Fruit fly (Drosophila melanogaster) whole organism, embryonic: ENCODE results near the gene CG15141.
A peak's percentile ranks its signal among the peaks of the same experiment; 100 is the strongest.

Source experiments
- Aef1 ChIP-seq: fragments of 200-800 bp; sonication (Bioruptor generic); IDR thresholded peaks from 3 replicates; pipeline ENCODE4 v1.3.6; 2022; ENCODE audit warnings: missing biosample characterization, missing genetic modification characterization
- BEAF-32 ChIP-seq: fragments of 200-800 bp; sonication (Bioruptor generic); optimal IDR thresholded peaks from 3 replicates; lab custom pipeline; 2017; ENCODE audit warnings: missing biosample characterization, missing genetic modification characterization, mild to moderate bottlenecking, moderate library complexity, missing genetic modification reagents
- BtbVII ChIP-seq: fragments of 200-800 bp; sonication (Bioruptor generic); optimal IDR thresholded peaks from 3 replicates; lab custom pipeline; 2017; ENCODE audit warnings: missing biosample characterization, mild to moderate bottlenecking, missing genetic modification characterization
- CG12391 ChIP-seq: fragments of 200-800 bp; sonication (Bioruptor generic); optimal IDR thresholded peaks from 3 replicates; lab custom pipeline; 2018; ENCODE audit warnings: missing biosample characterization, mild to moderate bottlenecking, missing genetic modification characterization, moderate library complexity
- CG13624 ChIP-seq: fragments of 200-800 bp; sonication (Bioruptor generic); optimal IDR thresholded peaks from 2 replicates; lab custom pipeline; 2016; ENCODE audit warnings: missing biosample characterization, missing genetic modification characterization
- CG16813 ChIP-seq: fragments of 200-800 bp; sonication (Bioruptor generic); IDR thresholded peaks from 3 replicates; pipeline ENCODE4 v1.3.6; 2022; ENCODE audit warnings: missing biosample characterization, missing genetic modification characterization; ENCODE audit not compliant: partially characterized antibody
- CG17186 ChIP-seq: fragments of 200-800 bp; sonication (Bioruptor generic); optimal IDR thresholded peaks from 3 replicates; lab custom pipeline; 2017; ENCODE audit warnings: missing biosample characterization, missing genetic modification reagents, missing genetic modification characterization
- CG17612 ChIP-seq: fragments of 200-800 bp; sonication (Bioruptor generic); IDR thresholded peaks from 2 replicates; pipeline ENCODE4 v1.3.6; 2022; ENCODE audit warnings: missing biosample characterization, missing genetic modification characterization
- CG2116 ChIP-seq: fragments of 200-800 bp; sonication (Bioruptor generic); optimal IDR thresholded peaks from 3 replicates; lab custom pipeline; 2018; ENCODE audit warnings: missing biosample characterization, mild to moderate bottlenecking, missing genetic modification characterization
- CG30403 ChIP-seq: fragments of 200-800 bp; sonication (Bioruptor generic); optimal IDR thresholded peaks from 3 replicates; lab custom pipeline; 2016; ENCODE audit warnings: missing biosample characterization, missing genetic modification characterization
- CG3065 ChIP-seq: fragments of 200-800 bp; sonication (Bioruptor generic); optimal IDR thresholded peaks from 2 replicates; lab custom pipeline; 2016; ENCODE audit warnings: missing biosample characterization, missing genetic modification characterization
- CG31224 ChIP-seq: fragments of 200-800 bp; sonication (Bioruptor generic); IDR thresholded peaks from 2 replicates; pipeline ENCODE4 v1.3.6; 2022; ENCODE audit warnings: missing biosample characterization, missing genetic modification characterization
- CG3163 ChIP-seq: fragments of 200-800 bp; sonication (Bioruptor generic); optimal IDR thresholded peaks from 3 replicates; lab custom pipeline; 2016; ENCODE audit warnings: missing biosample characterization, missing genetic modification characterization
- CG33557 ChIP-seq: fragments of 200-800 bp; sonication (Bioruptor generic); optimal IDR thresholded peaks from 2 replicates; lab custom pipeline; 2019; ENCODE audit warnings: missing biosample characterization, mild to moderate bottlenecking, missing genetic modification characterization, moderate library complexity
- CG34422 ChIP-seq: fragments of 200-800 bp; sonication (Bioruptor generic); IDR thresholded peaks from 3 replicates; pipeline ENCODE4 v1.3.6; 2022; ENCODE audit warnings: missing biosample characterization, missing genetic modification characterization
- CG3838 ChIP-seq: fragments of 200-800 bp; sonication (Bioruptor generic); optimal IDR thresholded peaks from 3 replicates; lab custom pipeline; 2016; ENCODE audit warnings: missing biosample characterization, missing genetic modification characterization
- CG4360 ChIP-seq: fragments of 200-800 bp; sonication (Bioruptor generic); IDR thresholded peaks from 2 replicates; pipeline ENCODE4 v1.3.6; 2022; ENCODE audit warnings: missing biosample characterization, missing genetic modification characterization
- CG4617 ChIP-seq: fragments of 200-800 bp; sonication (Bioruptor generic); optimal IDR thresholded peaks from 3 replicates; lab custom pipeline; 2016; ENCODE audit warnings: missing biosample characterization, missing genetic modification characterization, borderline replicate concordance
- CHES-1-like ChIP-seq: fragments of 200-800 bp; sonication (Bioruptor generic); optimal IDR thresholded peaks from 2 replicates; lab custom pipeline; 2016; ENCODE audit warnings: missing biosample characterization, missing genetic modification characterization
- CTCF ChIP-seq: fragments of 200-800 bp; sonication (Bioruptor generic); optimal IDR thresholded peaks from 2 replicates; lab custom pipeline; 2017; ENCODE audit warnings: missing biosample characterization, mild to moderate bottlenecking, missing genetic modification characterization, moderate library complexity
- Doc3 ChIP-seq: fragments of 200-800 bp; sonication (Bioruptor generic); IDR thresholded peaks from 3 replicates; pipeline ENCODE4 v1.3.6; 2022; ENCODE audit warnings: missing biosample characterization, missing genetic modification characterization; ENCODE audit not compliant: partially characterized antibody
- E2f2 ChIP-seq: fragments of 200-800 bp; sonication (Bioruptor generic); IDR thresholded peaks from 2 replicates; pipeline ENCODE4 v1.3.6; 2022; ENCODE audit warnings: missing biosample characterization, missing genetic modification characterization
- Ets97D ChIP-seq: fragments of 200-800 bp; sonication (Bioruptor generic); optimal IDR thresholded peaks from 3 replicates; lab custom pipeline; 2016; ENCODE audit warnings: missing biosample characterization, missing genetic modification characterization
- Hr39 ChIP-seq: fragments of >200 bp; optimal IDR thresholded peaks from 2 replicates; lab custom pipeline; 2017
- Myb ChIP-seq: fragments of 200-800 bp; sonication (Bioruptor generic); optimal IDR thresholded peaks from 2 replicates; lab custom pipeline; 2016; ENCODE audit warnings: missing biosample characterization, missing genetic modification characterization
- Oli ChIP-seq: fragments of 200-800 bp; sonication (Bioruptor generic); optimal IDR thresholded peaks from 2 replicates; lab custom pipeline; 2018; ENCODE audit warnings: missing biosample characterization, mild to moderate bottlenecking, missing genetic modification characterization, moderate library complexity
- Optix ChIP-seq: fragments of 200-800 bp; sonication (Bioruptor generic); IDR thresholded peaks from 3 replicates; pipeline ENCODE4 v1.3.6; 2022; ENCODE audit warnings: missing biosample characterization, missing genetic modification characterization
- Sin3A ChIP-seq: fragments of >200 bp; optimal IDR thresholded peaks from 2 replicates; lab custom pipeline; 2018
- YL-1 ChIP-seq: fragments of 200-800 bp; sonication (Bioruptor generic); optimal IDR thresholded peaks from 3 replicates; lab custom pipeline; 2017; ENCODE audit warnings: missing biosample characterization, mild to moderate bottlenecking, missing genetic modification characterization
- abd-A ChIP-seq: fragments of 200-800 bp; sonication (Bioruptor generic); optimal IDR thresholded peaks from 3 replicates; lab custom pipeline; 2019; ENCODE audit warnings: missing biosample characterization, mild to moderate bottlenecking, missing genetic modification characterization, moderate library complexity
- bab2 ChIP-seq: fragments of 200-800 bp; sonication (Bioruptor generic); optimal IDR thresholded peaks from 2 replicates; lab custom pipeline; 2016; ENCODE audit warnings: missing biosample characterization, missing genetic modification characterization
- chn ChIP-seq: fragments of 200-800 bp; sonication (Bioruptor generic); optimal IDR thresholded peaks from 2 replicates; lab custom pipeline; 2016; ENCODE audit warnings: missing biosample characterization, missing genetic modification characterization
- cwo ChIP-seq: fragments of 200-800 bp; sonication (Bioruptor generic); optimal IDR thresholded peaks from 3 replicates; lab custom pipeline; 2017; ENCODE audit warnings: missing biosample characterization, missing genetic modification characterization, mild to moderate bottlenecking, moderate library complexity, missing genetic modification reagents
- da ChIP-seq: fragments of 200-800 bp; sonication (Bioruptor generic); optimal IDR thresholded peaks from 2 replicates; lab custom pipeline; 2016; ENCODE audit warnings: missing biosample characterization, missing genetic modification characterization
- dpn ChIP-seq, 2 experiments: fragments of 200-800 bp; sonication (Bioruptor generic); optimal IDR thresholded peaks; 3 replicates each; lab custom pipeline; 2016; ENCODE audit warnings: missing biosample characterization in 2 of 2, missing genetic modification characterization in 2 of 2
- eve ChIP-seq, 2 experiments: fragments of >200 bp; optimal IDR thresholded peaks; 2 replicates each; lab custom pipeline; 2017; ENCODE audit warnings: missing biosample characterization in 2 of 2, missing genetic modification characterization in 2 of 2
- fd96Cb ChIP-seq: fragments of 200-800 bp; sonication (Bioruptor generic); optimal IDR thresholded peaks from 2 replicates; lab custom pipeline; 2018; ENCODE audit warnings: missing biosample characterization, mild to moderate bottlenecking, missing genetic modification characterization, moderate library complexity
- grn ChIP-seq: fragments of 200-800 bp; sonication (Bioruptor generic); optimal IDR thresholded peaks from 3 replicates; lab custom pipeline; 2017; ENCODE audit warnings: missing biosample characterization, missing genetic modification characterization
- ken ChIP-seq: fragments of 200-800 bp; sonication (Bioruptor generic); IDR thresholded peaks from 3 replicates; pipeline ENCODE4 v1.3.6; 2022; ENCODE audit warnings: missing biosample characterization, missing genetic modification characterization
- knrl ChIP-seq: fragments of 200-800 bp; sonication (Bioruptor generic); IDR thresholded peaks from 3 replicates; pipeline ENCODE4 v1.3.6; 2022; ENCODE audit warnings: missing biosample characterization, missing genetic modification characterization; ENCODE audit not compliant: partially characterized antibody
- mam ChIP-seq: fragments of 200-800 bp; sonication (Bioruptor generic); optimal IDR thresholded peaks from 3 replicates; lab custom pipeline; 2016; ENCODE audit warnings: missing biosample characterization, missing genetic modification characterization
- pan ChIP-seq, 4 experiments: fragments of >200 bp in 3 of 4; fragments of 200-800 bp in 1 of 4; sonication (Bioruptor generic) in 1 of 4; optimal IDR thresholded peaks in 3 of 4; IDR thresholded peaks in 1 of 4; 2 replicates each; pipeline versions ENCODE4 v1.3.6 to Lab custom; 2017 to 2022; ENCODE audit warnings: missing biosample characterization in 2 of 4, missing genetic modification characterization in 2 of 4, mixed read lengths in 1 of 4
- phol ChIP-seq: fragments of 200-800 bp; sonication (Bioruptor generic); optimal IDR thresholded peaks from 3 replicates; lab custom pipeline; 2018; ENCODE audit warnings: missing biosample characterization, mild to moderate bottlenecking, missing genetic modification characterization, moderate library complexity
- pnt ChIP-seq: fragments of 200-800 bp; sonication (Bioruptor generic); optimal IDR thresholded peaks from 3 replicates; lab custom pipeline; 2016; ENCODE audit warnings: missing biosample characterization, missing genetic modification characterization
- pzg ChIP-seq: fragments of 200-800 bp; sonication (Bioruptor generic); optimal IDR thresholded peaks from 3 replicates; lab custom pipeline; 2018; ENCODE audit warnings: missing biosample characterization, mild to moderate bottlenecking, missing genetic modification characterization, moderate library complexity
- sd ChIP-seq: fragments of 200-800 bp; sonication (Bioruptor generic); optimal IDR thresholded peaks from 3 replicates; lab custom pipeline; 2018; ENCODE audit warnings: missing biosample characterization, mild to moderate bottlenecking, missing genetic modification characterization, moderate library complexity
- shn ChIP-seq: fragments of 200-800 bp; sonication (Bioruptor generic); optimal IDR thresholded peaks from 3 replicates; lab custom pipeline; 2016; ENCODE audit warnings: missing biosample characterization, missing genetic modification characterization
- stwl ChIP-seq: fragments of 200-800 bp; sonication (Bioruptor generic); optimal IDR thresholded peaks from 3 replicates; lab custom pipeline; 2018; ENCODE audit warnings: missing biosample characterization, mild to moderate bottlenecking, missing genetic modification characterization, moderate library complexity
- vnd ChIP-seq: fragments of 200-800 bp; sonication (Bioruptor generic); IDR thresholded peaks from 3 replicates; pipeline ENCODE4 v1.3.6; 2022; ENCODE audit warnings: missing biosample characterization, missing genetic modification characterization; ENCODE audit not compliant: partially characterized antibody

Gene CG15141

dm6 chr2L:17384331-17385220 is 25.9 kb upstream of the CG15141 start, which contains the start of gene CLIP-190 (continued):
- TF ChIP-seq cwo: no peak
- peak in 1 of 2 experiments; percentile 41 for TF ChIP-seq eve (GFP tag; optimal IDR thresholded peaks at IDR 0.05; lab: Kevin White, UChicago)
- peak; percentile 71 for TF ChIP-seq CG4617
- TF ChIP-seq CG3163 (GFP tag; lab: Kevin White, UChicago): no peak
- peak; percentile 28 for TF ChIP-seq mam
- TF ChIP-seq CG17186 (GFP tag; lab: Kevin White, UChicago): peak; percentile 2
- no peak for TF ChIP-seq shn
- no peak for TF ChIP-seq pnt (GFP tag; lab: Kevin White, UChicago)
- TF ChIP-seq dpn (GFP tag; optimal IDR thresholded peaks at IDR 0.05; lab: Kevin White, UChicago): peak; percentile 8 to 26
- TF ChIP-seq CG16813 (GFP tag; lab: Robert Waterston, UW): peak; percentile 65
- TF ChIP-seq chn (GFP tag; lab: Kevin White, UChicago): peak; percentile 29
- peak; percentile 2 for TF ChIP-seq Oli (tag; lab: Kevin White, UChicago)
- TF ChIP-seq CHES-1-like (GFP tag; lab: Kevin White, UChicago): peak; percentile 37
- TF ChIP-seq CTCF (GFP tag; lab: Kevin White, UChicago): peak; percentile 27
- TF ChIP-seq abd-A (tag; lab: Kevin White, UChicago): no peak
- TF ChIP-seq CG30403 (GFP tag; lab: Kevin White, UChicago): peak; percentile 27
- no peak for TF ChIP-seq Optix (GFP tag; lab: Robert Waterston, UW)
- no peak for TF ChIP-seq fd96Cb
- peak; percentile 27 for TF ChIP-seq Sin3A (lab: Kevin White, UChicago)
- TF ChIP-seq pan (optimal IDR thresholded peaks at IDR 0.05; lab: Kevin White, UChicago): no peak
- no peak for TF ChIP-seq pan (GFP tag; optimal IDR thresholded peaks at IDR 0.05 in 1 of 2, IDR thresholded peaks at IDR 0.05 in 1 of 2)
- TF ChIP-seq bab2 (GFP tag; lab: Kevin White, UChicago): no peak
- peak; percentile 39; the same call in 2 of the 3 replicates for TF ChIP-seq vnd (GFP tag; lab: Robert Waterston, UW)
- TF ChIP-seq E2f2 (GFP tag; lab: Robert Waterston, UW): peak; percentile 1
- TF ChIP-seq ken: 0 out of 3 replicates have a peak, but pooled peaks have one; percentile 24
- TF ChIP-seq CG31224 (GFP tag; lab: Robert Waterston, UW): no peak
- no peak for TF ChIP-seq CG12391 (tag; lab: Kevin White, UChicago)
- no peak for TF ChIP-seq da (GFP tag; lab: Kevin White, UChicago)
- no peak for TF ChIP-seq Hr39 (lab: Kevin White, UChicago)
- TF ChIP-seq BEAF-32: peak; percentile 85
- TF ChIP-seq Ets97D (GFP tag; lab: Kevin White, UChicago): peak; percentile 27
- TF ChIP-seq CG3838 (GFP tag; lab: Kevin White, UChicago): peak; percentile 9
- TF ChIP-seq CG3065 (GFP tag; lab: Kevin White, UChicago): peak; percentile 29
- TF ChIP-seq CG33557 (GFP tag; lab: Kevin White, UChicago): no peak
- peak; percentile 2 for TF ChIP-seq Myb (GFP tag; lab: Kevin White, UChicago)
- TF ChIP-seq sd (tag; lab: Kevin White, UChicago): peak; percentile 56
- TF ChIP-seq Doc3 (GFP tag; lab: Robert Waterston, UW): peak; percentile 39; the same call in 1 of the 3 replicates
- TF ChIP-seq grn (GFP tag; lab: Kevin White, UChicago): peak; percentile 14
- TF ChIP-seq BtbVII (GFP tag; lab: Kevin White, UChicago): no peak
- TF ChIP-seq phol (tag; lab: Kevin White, UChicago): peak; percentile 11
- peak; percentile 68 for TF ChIP-seq pzg
- peak; percentile 70; the same call in 2 of the 3 replicates for TF ChIP-seq CG34422 (GFP tag; lab: Robert Waterston, UW)
- TF ChIP-seq CG13624 (GFP tag; lab: Kevin White, UChicago): peak; percentile 30
- no peak for TF ChIP-seq CG17612
- no peak for TF ChIP-seq YL-1
- TF ChIP-seq stwl (tag; lab: Kevin White, UChicago): peak; percentile 31
- TF ChIP-seq CG4360: peak; percentile 74
- peak; percentile 89 for TF ChIP-seq Aef1 (GFP tag; lab: Robert Waterston, UW)
- peak; percentile 70 for TF ChIP-seq knrl (GFP tag; lab: Robert Waterston, UW)
- peak; percentile 90 for TF ChIP-seq CG2116 (GFP tag; lab: Kevin White, UChicago)
